Fruit fly (Drosophila melanogaster) Kc167 (cell line): ENCODE measurements around the gene Cp7Fc.

Experiments
- Myc ChIP-seq: fragments of >200 bp; optimal IDR thresholded peaks from 2 replicates; lab custom pipeline; 2017; ENCODE audit warnings: missing external identifiers
- Sin3A ChIP-seq: fragments of >200 bp; optimal IDR thresholded peaks from 2 replicates; lab custom pipeline; 2018; ENCODE audit warnings: missing external identifiers
- insv ChIP-seq: fragments of >200 bp; optimal IDR thresholded peaks from 3 replicates; lab custom pipeline; 2018; ENCODE audit warnings: missing external identifiers

DNA sequence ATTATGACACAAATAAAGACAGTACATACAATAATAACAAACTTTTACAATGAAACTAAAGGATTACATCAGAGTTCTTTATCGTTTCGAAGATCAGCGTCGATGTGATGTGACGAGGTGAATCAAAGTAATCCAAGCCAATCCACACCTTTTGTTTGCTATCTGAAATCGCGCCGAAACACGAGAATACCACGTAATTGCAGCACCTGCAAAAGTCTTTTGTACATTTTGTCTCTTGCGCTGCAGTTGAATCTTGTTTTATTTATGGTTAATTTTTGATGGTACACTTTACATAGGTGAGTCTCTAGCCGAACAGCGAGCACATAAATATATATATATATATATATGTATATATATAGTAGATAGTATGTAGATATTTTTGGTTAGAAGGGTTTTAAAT is 7.9 kb downstream of the Cp7Fc start:
- no peak for TF ChIP-seq Sin3A
- no peak for TF ChIP-seq Myc
- no peak for TF ChIP-seq insv (lab: Kevin White, UChicago)
